Fruit fly (Drosophila melanogaster) whole organism: ENCODE measurements around the gene ApepP.

Experiments used
- EcR ChIP-seq, 2 experiments: fragments of >200 bp; optimal IDR thresholded peaks; 2 replicates each; lab custom pipeline; 2017; ENCODE audit warnings: missing biosample characterization in 2 of 2, missing genetic modification characterization in 2 of 2, missing genetic modification reagents in 2 of 2
- psq ChIP-seq: fragments of >200 bp; optimal IDR thresholded peaks from 2 replicates; lab custom pipeline; 2017
- usp ChIP-seq: fragments of >200 bp; optimal IDR thresholded peaks from 2 replicates; lab custom pipeline; 2017; ENCODE audit warnings: missing biosample characterization, missing genetic modification characterization, mixed read lengths

dm6 chr2L:16887660-16888573, 22.3 kb downstream of the ApepP start, which contains the start of the genes osi and tweek:
- no peak for TF ChIP-seq psq (lab: Kevin White, UChicago)
- no peak for TF ChIP-seq usp (GFP tag; lab: Kevin White, UChicago)
- no peak for TF ChIP-seq EcR (GFP tag; optimal IDR thresholded peaks at IDR 0.05; lab: Kevin White, UChicago)
